Worm (Caenorhabditis elegans) whole organism, young adult: ENCODE data around the gene kap-1.

Source experiments
- ama-1 ChIP-seq, 3 experiments: fragments of 150-350 bp in 1 of 3; sonication (generic microtip) in 2 of 3; optimal IDR thresholded peaks; 2 replicates each; lab custom pipeline; 2014 to 2018; ENCODE audit warnings: missing biosample characterization in 2 of 3, missing genetic modification characterization in 2 of 3, missing genetic modification reagents in 2 of 3
- bed-1 ChIP-seq: fragments of 200-800 bp; sonication (Bioruptor generic); IDR thresholded peaks from 2 replicates; pipeline ENCODE4 v1.3.6; 2022; ENCODE audit warnings: missing genetic modification reagents, missing genetic modification characterization, missing compliant biosample characterization
- ets-4 ChIP-seq: fragments of 200-800 bp; sonication (Bioruptor generic); optimal IDR thresholded peaks from 2 replicates; lab custom pipeline; 2018; ENCODE audit warnings: mild to moderate bottlenecking, missing genetic modification characterization, missing compliant biosample characterization
- gei-17 ChIP-seq: fragments of 200-800 bp; sonication (Bioruptor generic); optimal IDR thresholded peaks from 2 replicates; lab custom pipeline; 2018; ENCODE audit warnings: mild to moderate bottlenecking, missing genetic modification characterization, missing compliant biosample characterization
- hrde-1 ChIP-seq: sonication (generic microtip); optimal IDR thresholded peaks from 2 replicates; lab custom pipeline; 2016; ENCODE audit warnings: missing genetic modification characterization, mild to moderate bottlenecking, missing compliant biosample characterization, moderate library complexity, missing genotype, missing genetic modification reagents, borderline replicate concordance
- let-526 ChIP-seq: fragments of 200-800 bp; sonication (Bioruptor generic); IDR thresholded peaks from 2 replicates; pipeline ENCODE4 v1.3.6; 2022; ENCODE audit warnings: missing genetic modification reagents, missing genetic modification characterization, missing compliant biosample characterization
- lsl-1 ChIP-seq: fragments of 200-800 bp; sonication (Bioruptor generic); optimal IDR thresholded peaks from 2 replicates; lab custom pipeline; 2018; ENCODE audit warnings: mild to moderate bottlenecking, missing genetic modification characterization, moderate library complexity, missing compliant biosample characterization
- madf-3 ChIP-seq: fragments of 200-800 bp; sonication (Bioruptor generic); IDR thresholded peaks from 2 replicates; pipeline ENCODE4 v1.3.6; 2022; ENCODE audit warnings: missing genetic modification reagents, missing genetic modification characterization, missing compliant biosample characterization
- madf-6 ChIP-seq: fragments of 200-800 bp; sonication (Bioruptor generic); IDR thresholded peaks from 2 replicates; pipeline ENCODE4 v1.3.6; 2022; ENCODE audit warnings: missing genetic modification reagents, missing genetic modification characterization, missing compliant biosample characterization
- nfya-1 ChIP-seq: sonication (generic microtip); optimal IDR thresholded peaks from 2 replicates; lab custom pipeline; 2017; ENCODE audit warnings: antibody characterized with exemption, missing compliant biosample characterization, missing genetic modification characterization, borderline replicate concordance; ENCODE audit not compliant: insufficient read depth
- nfyb-1 ChIP-seq: fragments of 200-800 bp; sonication (Bioruptor generic); IDR thresholded peaks from 2 replicates; pipeline ENCODE4 v1.3.6; 2022; ENCODE audit warnings: missing genetic modification reagents, missing genetic modification characterization, missing compliant biosample characterization
- snpc-4 ChIP-seq, 5 experiments: fragments of 150-350 bp in 1 of 5; sonication (generic microtip) in 4 of 5; optimal IDR thresholded peaks; 2 replicates each; lab custom pipeline; 2014 to 2018; ENCODE audit warnings: missing genetic modification characterization in 5 of 5, missing biosample characterization in 3 of 5, antibody characterized with exemption in 2 of 5, mild to moderate bottlenecking in 2 of 5, missing compliant biosample characterization in 2 of 5, missing genotype in 2 of 5, moderate library complexity in 2 of 5, missing genetic modification reagents in 1 of 5
- zfh-2 ChIP-seq: fragments of 200-800 bp; sonication (Bioruptor generic); conservative IDR thresholded peaks from 2 replicates; pipeline ENCODE4 v1.3.6; 2022; ENCODE audit warnings: missing genetic modification reagents, missing genetic modification characterization, missing compliant biosample characterization

- TF ChIP-seq snpc-4 (GFP tag; optimal IDR thresholded peaks at IDR 0.05; lab: Kevin White, UChicago) (no peak), snpc-4 (tag; optimal IDR thresholded peaks at IDR 0.05; lab: Kevin White, UChicago) (peak in 3 of 4 experiments; percentile 3 to 48 (median 21)), lsl-1 (no peak), gei-17 (GFP tag; lab: Kevin White, UChicago) (peak; percentile 49), zfh-2 (GFP tag; lab: Robert Waterston, UW) (no peak), nfyb-1 (GFP tag; lab: Robert Waterston, UW) (peak; percentile 29; the same call in 1 of the 2 replicates), madf-3 (GFP tag; lab: Robert Waterston, UW) (no peak), ama-1 (optimal IDR thresholded peaks at IDR 0.05; lab: Kevin White, UChicago) (no peak), ama-1 (GFP tag; optimal IDR thresholded peaks at IDR 0.05; lab: Kevin White, UChicago) (no peak), bed-1 (no peak), nfya-1 (tag; lab: Kevin White, UChicago) (no peak), let-526 (no peak), madf-6 (no peak), ets-4 (GFP tag; lab: Kevin White, UChicago) (peak; percentile 15), hrde-1 (tag; lab: Kevin White, UChicago) (no peak)
Measured at ce11 chrIII:7376143-7376802, 37.6 kb downstream of the kap-1 start.
